Worm (Caenorhabditis elegans) whole organism, mixed stage, embryonic: ENCODE measurements around the gene F37A8.1.

Source experiments
- blmp-1 ChIP-seq: fragments of 150-350 bp; optimal IDR thresholded peaks from 2 replicates; lab custom pipeline; 2014; ENCODE audit warnings: missing biosample characterization, missing genetic modification characterization
- ces-1 ChIP-seq: fragments of 150-350 bp; optimal IDR thresholded peaks from 2 replicates; lab custom pipeline; 2014; ENCODE audit warnings: missing biosample characterization, missing genetic modification reagents, missing genetic modification characterization
- elt-3 ChIP-seq: fragments of 150-350 bp; optimal IDR thresholded peaks from 2 replicates; lab custom pipeline; 2014; ENCODE audit warnings: missing biosample characterization, missing genetic modification characterization
- lin-13 ChIP-seq: fragments of 150-350 bp; optimal IDR thresholded peaks from 2 replicates; lab custom pipeline; 2014; ENCODE audit warnings: missing biosample characterization, missing genetic modification characterization
- mep-1 ChIP-seq: fragments of 150-350 bp; optimal IDR thresholded peaks from 2 replicates; lab custom pipeline; 2017; ENCODE audit warnings: missing biosample characterization, missing genetic modification reagents, missing genetic modification characterization, inconsistent platforms
- nhr-12 ChIP-seq: fragments of 150-350 bp; optimal IDR thresholded peaks from 2 replicates; lab custom pipeline; 2014; ENCODE audit warnings: missing biosample characterization, missing genetic modification characterization
- nhr-237 ChIP-seq: fragments of 150-350 bp; optimal IDR thresholded peaks from 2 replicates; lab custom pipeline; 2014; ENCODE audit warnings: missing biosample characterization, missing genetic modification characterization
- nhr-28 ChIP-seq: fragments of 150-350 bp; optimal IDR thresholded peaks from 2 replicates; lab custom pipeline; 2014; ENCODE audit warnings: missing biosample characterization, missing genetic modification characterization
- nhr-76 ChIP-seq: sonication (generic microtip); optimal IDR thresholded peaks from 2 replicates; lab custom pipeline; 2017; ENCODE audit warnings: missing biosample characterization, missing genetic modification characterization
- pha-4 ChIP-seq: fragments of 150-350 bp; optimal IDR thresholded peaks from 2 replicates; lab custom pipeline; 2018; ENCODE audit warnings: missing biosample characterization, missing genetic modification reagents, missing genetic modification characterization
- snpc-4 ChIP-seq: fragments of 150-350 bp; optimal IDR thresholded peaks from 2 replicates; lab custom pipeline; 2014; ENCODE audit warnings: missing biosample characterization, missing genetic modification characterization
- ztf-11 ChIP-seq: fragments of 150-350 bp; optimal IDR thresholded peaks from 2 replicates; lab custom pipeline; 2014; ENCODE audit warnings: missing biosample characterization, missing genetic modification characterization

DNA sequence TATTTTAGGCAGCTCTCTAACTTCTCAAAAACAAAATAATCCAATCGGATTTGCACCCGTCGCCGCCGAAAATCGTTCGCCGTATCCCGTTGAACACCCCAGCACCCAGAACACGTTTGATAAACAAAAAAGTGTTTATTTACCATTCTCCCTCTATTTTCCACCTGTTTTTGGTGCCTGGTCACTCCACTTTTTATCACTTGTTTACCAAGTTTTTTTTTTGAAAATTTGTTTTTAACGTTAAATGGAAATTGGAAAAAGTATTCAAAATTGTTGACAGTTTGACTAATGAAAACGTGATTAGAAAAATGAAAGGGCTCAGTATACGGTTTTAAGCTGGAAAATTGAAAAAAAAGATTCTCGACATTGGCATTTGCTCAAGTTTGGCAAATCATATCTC is 46.8 kb downstream of the F37A8.1 start:
- TF ChIP-seq ztf-11 (tag; lab: Kevin White, UChicago): no peak
- no peak for TF ChIP-seq nhr-28 (tag; lab: Kevin White, UChicago)
- no peak for TF ChIP-seq elt-3 (tag; lab: Kevin White, UChicago)
- no peak for TF ChIP-seq nhr-76
- TF ChIP-seq ces-1 (GFP tag; lab: Kevin White, UChicago): no peak
- TF ChIP-seq nhr-237: no peak
- TF ChIP-seq nhr-12 (tag; lab: Kevin White, UChicago): no peak
- TF ChIP-seq snpc-4: no peak
- TF ChIP-seq mep-1 (tag; lab: Kevin White, UChicago): no peak
- no peak for TF ChIP-seq lin-13 (tag; lab: Kevin White, UChicago)
- TF ChIP-seq pha-4 (tag; lab: Kevin White, UChicago): no peak
- no peak for TF ChIP-seq blmp-1 (tag; lab: Kevin White, UChicago)
